Fruit fly (Drosophila melanogaster): ENCODE measurements around the gene Cbp80.
A peak's percentile ranks its signal among the peaks of the same experiment; 100 is the strongest.

Gene Cbp80

DNA sequence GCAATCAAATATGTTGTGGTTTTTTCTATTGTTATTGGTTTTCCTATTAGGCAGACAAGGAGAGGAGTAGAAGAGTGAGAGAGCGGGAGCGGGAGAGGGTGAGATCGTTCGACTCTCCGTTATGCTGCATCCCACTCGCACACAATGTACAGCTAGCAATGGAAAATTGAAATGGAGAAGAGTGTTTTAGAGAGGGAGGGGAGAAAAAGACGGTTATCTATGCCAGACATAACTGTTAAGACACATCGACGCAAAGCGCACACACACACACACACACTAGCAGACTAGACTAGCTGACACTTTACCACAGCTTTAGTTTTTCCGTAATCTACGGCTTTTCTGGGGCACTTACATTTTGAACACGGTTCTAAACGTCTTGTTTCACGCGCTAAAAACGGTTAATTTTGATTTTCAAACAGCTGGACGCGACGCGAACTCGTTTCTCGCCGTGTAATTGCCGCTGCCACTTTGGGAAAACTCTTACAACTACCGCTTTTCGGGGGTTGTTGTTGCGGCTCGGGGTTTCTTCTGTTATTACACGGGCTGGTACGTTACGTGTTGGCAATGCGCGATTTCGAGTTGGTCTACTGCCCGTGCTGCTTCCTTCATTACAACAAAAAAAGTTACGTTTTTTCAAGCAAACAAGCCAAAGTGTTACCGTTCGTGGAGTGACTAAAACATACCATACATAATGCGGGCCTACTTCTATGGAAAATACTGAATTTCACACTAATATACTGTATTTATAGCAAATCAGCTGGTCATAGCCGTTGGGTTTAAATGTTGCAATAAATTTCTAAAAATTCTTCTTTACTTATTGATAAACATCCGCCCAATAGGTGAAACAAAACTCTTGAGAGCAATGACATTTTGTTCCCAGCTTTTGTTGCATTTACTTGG lies 29.3 kb downstream of the Cbp80 start, which contains the start of gene fzr (continued):
- no peak for TF ChIP-seq CG5953 (GFP tag; IDR thresholded peaks at IDR 0.05)
- peak; percentile 60 for TF ChIP-seq crol (GFP tag; IDR thresholded peaks at IDR 0.05)
- TF ChIP-seq odd (GFP tag; optimal IDR thresholded peaks at IDR 0.05) = no peak
- TF ChIP-seq HLHmδ (GFP tag; optimal IDR thresholded peaks at IDR 0.05) = no peak
- TF ChIP-seq corto (GFP tag; optimal IDR thresholded peaks at IDR 0.05) = no peak
- no peak for TF ChIP-seq Fer2 (tag; optimal IDR thresholded peaks at IDR 0.05)
- TF ChIP-seq CG15479 (GFP tag; optimal IDR thresholded peaks at IDR 0.05) = no peak
- no peak for TF ChIP-seq disco-r (GFP tag; optimal IDR thresholded peaks at IDR 0.05)
- TF ChIP-seq fd64A (GFP tag; optimal IDR thresholded peaks at IDR 0.05) = no peak
- TF ChIP-seq stwl (tag; optimal IDR thresholded peaks at IDR 0.05) = peak; percentile 19
- TF ChIP-seq CG6654 (GFP tag; optimal IDR thresholded peaks at IDR 0.05) = no peak
- no peak for TF ChIP-seq Dfd (GFP tag; optimal IDR thresholded peaks at IDR 0.05)
- TF ChIP-seq rib (GFP tag; IDR thresholded peaks at IDR 0.05) = no peak
- TF ChIP-seq CG4360 (GFP tag; IDR thresholded peaks at IDR 0.05) = peak; percentile 93
- no peak for TF ChIP-seq CG11085 (GFP tag; IDR thresholded peaks at IDR 0.05)
- no peak for TF ChIP-seq nau (GFP tag; optimal IDR thresholded peaks at IDR 0.05)
- no peak for TF ChIP-seq ssp (GFP tag; IDR thresholded peaks at IDR 0.05)
- no peak for TF ChIP-seq pb (GFP tag; optimal IDR thresholded peaks at IDR 0.05)
- TF ChIP-seq ftz-f1 (GFP tag; optimal IDR thresholded peaks at IDR 0.05) = no peak
- no peak for TF ChIP-seq en (GFP tag; optimal IDR thresholded peaks at IDR 0.05)
- no peak for TF ChIP-seq CG3838 (GFP tag; optimal IDR thresholded peaks at IDR 0.05)
- TF ChIP-seq nerfin-2 (GFP tag; IDR thresholded peaks at IDR 0.05; ENCODE audit: partially characterized antibody) = no peak
- TF ChIP-seq NC2α (GFP tag; optimal IDR thresholded peaks at IDR 0.05) = no peak
- no peak for TF ChIP-seq Fer1 (GFP tag; optimal IDR thresholded peaks at IDR 0.05)
- TF ChIP-seq sob (GFP tag; IDR thresholded peaks at IDR 0.05) = 0 out of 2 replicates have a peak, but pooled peaks have one; percentile 5
- TF ChIP-seq CG30020 (tag; optimal IDR thresholded peaks at IDR 0.05) = peak; percentile 14
- no peak for TF ChIP-seq CG2199 (GFP tag; IDR thresholded peaks at IDR 0.05)
- TF ChIP-seq CG14667 (GFP tag; IDR thresholded peaks at IDR 0.05) = no peak
- peak; percentile 62 for TF ChIP-seq D (optimal IDR thresholded peaks at IDR 0.05)
- no peak for TF ChIP-seq D (GFP tag; optimal IDR thresholded peaks at IDR 0.05)
- no peak for TF ChIP-seq HmgD (GFP tag; optimal IDR thresholded peaks at IDR 0.05)
- no peak for TF ChIP-seq CG9932 (GFP tag; IDR thresholded peaks at IDR 0.05)
- no peak for TF ChIP-seq CrebB (tag; optimal IDR thresholded peaks at IDR 0.05)
- no peak for TF ChIP-seq cas (GFP tag; IDR thresholded peaks at IDR 0.05)
- 0 out of 3 replicates have a peak, but pooled peaks have one; percentile 14 for TF ChIP-seq CG34422 (GFP tag; IDR thresholded peaks at IDR 0.05)
- TF ChIP-seq CG13424 (tag; optimal IDR thresholded peaks at IDR 0.05) = no peak
- no peak for TF ChIP-seq CG13123 (GFP tag; optimal IDR thresholded peaks at IDR 0.05)
- TF ChIP-seq CG2875 (GFP tag; optimal IDR thresholded peaks at IDR 0.05) = no peak
- no peak for TF ChIP-seq Spps (tag; optimal IDR thresholded peaks at IDR 0.05)
- TF ChIP-seq CG8765 (GFP tag; IDR thresholded peaks at IDR 0.05) = no peak
- no peak for TF ChIP-seq CG17912 (GFP tag; optimal IDR thresholded peaks at IDR 0.05)
- TF ChIP-seq CG2116 (GFP tag; optimal IDR thresholded peaks at IDR 0.05) = no peak
- TF ChIP-seq Eip74EF (GFP tag; optimal IDR thresholded peaks at IDR 0.05) = no peak
- no peak for TF ChIP-seq shn (GFP tag; optimal IDR thresholded peaks at IDR 0.05)
- TF ChIP-seq CG7271 (tag; optimal IDR thresholded peaks at IDR 0.05) = no peak
- TF ChIP-seq Hmx (GFP tag; optimal IDR thresholded peaks at IDR 0.05) = no peak
- TF ChIP-seq CG8388 (GFP tag; optimal IDR thresholded peaks at IDR 0.05) = no peak
- no peak for TF ChIP-seq Doc2 (GFP tag; IDR thresholded peaks at IDR 0.05)
- TF ChIP-seq Ptx1 (GFP tag; IDR thresholded peaks at IDR 0.05) = 0 out of 2 replicates have a peak, but pooled peaks have one; percentile 13
- TF ChIP-seq CG32772 (GFP tag; IDR thresholded peaks at IDR 0.05) = no peak
